Worm (Caenorhabditis elegans) whole organism, L3 larva: ENCODE measurements around the gene srlf-16.

ENCODE experiments used
- fos-1 ChIP-seq: fragments of 150-350 bp; optimal IDR thresholded peaks from 2 replicates; lab custom pipeline; 2014; ENCODE audit warnings: missing biosample characterization, missing genetic modification characterization
- nhr-43 ChIP-seq: sonication (generic microtip); optimal IDR thresholded peaks from 2 replicates; lab custom pipeline; 2016; ENCODE audit warnings: mild to moderate bottlenecking, missing genetic modification characterization, missing compliant biosample characterization; ENCODE audit not compliant: poor library complexity, severe bottlenecking
- pqm-1 ChIP-seq: fragments of 150-350 bp; optimal IDR thresholded peaks from 2 replicates; lab custom pipeline; 2017; ENCODE audit warnings: missing biosample characterization, missing genetic modification characterization, inconsistent platforms

- no peak for TF ChIP-seq fos-1 (tag; lab: Kevin White, UChicago)
- no peak for TF ChIP-seq nhr-43
- no peak for TF ChIP-seq pqm-1 (tag; lab: Kevin White, UChicago)
Observed at ce11 chrV:8131628-8132027, 27.1 kb downstream of the srlf-16 start.
